Fruit fly (Drosophila melanogaster) whole organism, embryonic: Measurements from ENCODE around the gene CHKov1.

Experiments
- ATbp ChIP-seq: fragments of 200-800 bp; sonication (Bioruptor generic); optimal IDR thresholded peaks from 2 replicates; lab custom pipeline; 2017; ENCODE audit warnings: missing biosample characterization, mild to moderate bottlenecking, missing genetic modification characterization, missing genetic modification reagents
- CG10209 ChIP-seq: fragments of 200-800 bp; sonication (Bioruptor generic); optimal IDR thresholded peaks from 3 replicates; lab custom pipeline; 2017; ENCODE audit warnings: missing biosample characterization, mild to moderate bottlenecking, missing genetic modification characterization, missing genetic modification reagents
- CG10274 ChIP-seq: fragments of 200-800 bp; sonication (Bioruptor generic); optimal IDR thresholded peaks from 3 replicates; lab custom pipeline; 2017; ENCODE audit warnings: missing biosample characterization, mild to moderate bottlenecking, missing genetic modification characterization
- CG11093 ChIP-seq: fragments of 200-800 bp; sonication (Bioruptor generic); IDR thresholded peaks from 3 replicates; pipeline ENCODE4 v1.3.6; 2022; ENCODE audit warnings: missing biosample characterization, missing genetic modification characterization
- CG11504 ChIP-seq: fragments of 200-800 bp; sonication (Bioruptor generic); optimal IDR thresholded peaks from 3 replicates; lab custom pipeline; 2019; ENCODE audit warnings: missing biosample characterization, mild to moderate bottlenecking, missing genetic modification characterization, moderate library complexity
- CG12219 ChIP-seq: fragments of 200-800 bp; sonication (Bioruptor generic); optimal IDR thresholded peaks from 3 replicates; lab custom pipeline; 2018; ENCODE audit warnings: missing biosample characterization, mild to moderate bottlenecking, missing genetic modification characterization
- CG12769 ChIP-seq: fragments of 200-800 bp; sonication (Bioruptor generic); optimal IDR thresholded peaks from 2 replicates; lab custom pipeline; 2019; ENCODE audit warnings: missing biosample characterization, mild to moderate bottlenecking, missing genetic modification characterization, moderate library complexity
- CG17829 ChIP-seq: fragments of 200-800 bp; optimal IDR thresholded peaks from 2 replicates; lab custom pipeline; 2019; ENCODE audit warnings: missing biosample characterization, mild to moderate bottlenecking, missing genetic modification characterization, moderate library complexity
- CG1792 ChIP-seq: fragments of 200-800 bp; sonication (Bioruptor generic); optimal IDR thresholded peaks from 2 replicates; lab custom pipeline; 2016; ENCODE audit warnings: missing biosample characterization, missing genetic modification characterization
- CG1832 ChIP-seq: fragments of 200-800 bp; sonication (Bioruptor generic); optimal IDR thresholded peaks from 2 replicates; lab custom pipeline; 2017; ENCODE audit warnings: missing biosample characterization, mild to moderate bottlenecking, missing genetic modification characterization, inconsistent platforms
- CG3065 ChIP-seq: fragments of 200-800 bp; sonication (Bioruptor generic); optimal IDR thresholded peaks from 2 replicates; lab custom pipeline; 2016; ENCODE audit warnings: missing biosample characterization, missing genetic modification characterization
- CG3163 ChIP-seq: fragments of 200-800 bp; sonication (Bioruptor generic); optimal IDR thresholded peaks from 3 replicates; lab custom pipeline; 2016; ENCODE audit warnings: missing biosample characterization, missing genetic modification characterization
- CG3726 ChIP-seq: fragments of 200-800 bp; sonication (Bioruptor generic); IDR thresholded peaks from 3 replicates; pipeline ENCODE4, ENCODE4 v1.3.6; 2022; ENCODE audit warnings: missing biosample characterization, missing genetic modification characterization
- CG4404 ChIP-seq: fragments of 200-800 bp; sonication (Bioruptor generic); IDR thresholded peaks from 2 replicates; pipeline ENCODE4 v1.3.6; 2022; ENCODE audit warnings: missing biosample characterization, missing genetic modification characterization
- CG7556 ChIP-seq: fragments of 200-800 bp; sonication (Bioruptor generic); optimal IDR thresholded peaks from 2 replicates; lab custom pipeline; 2017; ENCODE audit warnings: missing biosample characterization, mild to moderate bottlenecking, missing genetic modification characterization
- CG9437 ChIP-seq: fragments of 200-800 bp; sonication (Bioruptor generic); optimal IDR thresholded peaks from 2 replicates; lab custom pipeline; 2018; ENCODE audit warnings: missing biosample characterization, mild to moderate bottlenecking, missing genetic modification characterization
- Camta ChIP-seq: fragments of 200-800 bp; sonication (Bioruptor generic); optimal IDR thresholded peaks from 2 replicates; lab custom pipeline; 2016; ENCODE audit warnings: missing biosample characterization, missing genetic modification characterization
- CoRest ChIP-seq: fragments of 200-800 bp; sonication (Bioruptor generic); optimal IDR thresholded peaks from 3 replicates; lab custom pipeline; 2018; ENCODE audit warnings: missing biosample characterization, mild to moderate bottlenecking, missing genetic modification characterization, moderate library complexity
- Dip3 ChIP-seq: fragments of 200-800 bp; sonication (Bioruptor generic); optimal IDR thresholded peaks from 3 replicates; lab custom pipeline; 2016; ENCODE audit warnings: missing biosample characterization, missing genetic modification characterization
- Dp ChIP-seq: fragments of 200-800 bp; sonication (Bioruptor generic); optimal IDR thresholded peaks from 2 replicates; lab custom pipeline; 2018; ENCODE audit warnings: missing biosample characterization, mild to moderate bottlenecking, missing genetic modification characterization, moderate library complexity
- Eip74EF ChIP-seq, 2 experiments: fragments of 200-800 bp in 1 of 2; fragments of >200 bp in 1 of 2; sonication (Bioruptor generic) in 1 of 2; optimal IDR thresholded peaks; 2 replicates each; lab custom pipeline; 2017 to 2019; ENCODE audit warnings: missing biosample characterization in 2 of 2, missing genetic modification characterization in 2 of 2, mild to moderate bottlenecking in 1 of 2, moderate library complexity in 1 of 2
- Gsc ChIP-seq: fragments of 200-800 bp; sonication (Bioruptor generic); IDR thresholded peaks from 2 replicates; pipeline ENCODE4 v1.3.6; 2022; ENCODE audit warnings: missing biosample characterization, missing genetic modification characterization
- Hmr ChIP-seq: fragments of 200-800 bp; sonication (Bioruptor generic); optimal IDR thresholded peaks from 3 replicates; lab custom pipeline; 2017; ENCODE audit warnings: mild to moderate bottlenecking, missing biosample characterization, missing genetic modification reagents, missing genetic modification characterization
- Hmx ChIP-seq: fragments of 200-800 bp; sonication (Bioruptor generic); optimal IDR thresholded peaks from 2 replicates; lab custom pipeline; 2016; ENCODE audit warnings: missing biosample characterization, missing genetic modification characterization
- Mad ChIP-seq: fragments of 200-800 bp; sonication (Bioruptor generic); optimal IDR thresholded peaks from 2 replicates; lab custom pipeline; 2016; ENCODE audit warnings: missing biosample characterization, missing genetic modification characterization
- Max ChIP-seq: fragments of 200-800 bp; sonication (Bioruptor generic); optimal IDR thresholded peaks from 2 replicates; lab custom pipeline; 2016; ENCODE audit warnings: missing biosample characterization, mild to moderate bottlenecking, missing genetic modification characterization
- Meics ChIP-seq: fragments of 200-800 bp; sonication (Bioruptor generic); optimal IDR thresholded peaks from 2 replicates; lab custom pipeline; 2017; ENCODE audit warnings: missing biosample characterization, mild to moderate bottlenecking, missing genetic modification characterization
- Six4 ChIP-seq: fragments of 200-800 bp; sonication (Bioruptor generic); optimal IDR thresholded peaks from 2 replicates; lab custom pipeline; 2016; ENCODE audit warnings: missing biosample characterization, missing genetic modification characterization
- YL-1 ChIP-seq: fragments of 200-800 bp; sonication (Bioruptor generic); optimal IDR thresholded peaks from 3 replicates; lab custom pipeline; 2017; ENCODE audit warnings: missing biosample characterization, mild to moderate bottlenecking, missing genetic modification characterization
- al ChIP-seq: fragments of 200-800 bp; sonication (Bioruptor generic); IDR thresholded peaks from 2 replicates; pipeline ENCODE4 v1.3.6; 2022; ENCODE audit warnings: missing biosample characterization, missing genetic modification characterization
- cato ChIP-seq: fragments of 200-800 bp; sonication (Bioruptor generic); optimal IDR thresholded peaks from 2 replicates; lab custom pipeline; 2016; ENCODE audit warnings: missing biosample characterization, missing genetic modification characterization, borderline replicate concordance
- crp ChIP-seq, 2 experiments: fragments of 200-800 bp; sonication (Bioruptor generic); optimal IDR thresholded peaks; 2 replicates in 1 of 2; 3 replicates in 1 of 2; lab custom pipeline; 2017; ENCODE audit warnings: missing biosample characterization in 2 of 2, missing genetic modification characterization in 2 of 2, mild to moderate bottlenecking in 1 of 2, moderate library complexity in 1 of 2
- dmrt11E ChIP-seq: fragments of 200-800 bp; sonication (Bioruptor generic); optimal IDR thresholded peaks from 3 replicates; lab custom pipeline; 2018; ENCODE audit warnings: missing biosample characterization, mild to moderate bottlenecking, missing genetic modification characterization, moderate library complexity
- emc ChIP-seq: fragments of 200-800 bp; sonication (Bioruptor generic); optimal IDR thresholded peaks from 2 replicates; lab custom pipeline; 2016; ENCODE audit warnings: missing biosample characterization, missing genetic modification characterization
- exex ChIP-seq: fragments of 200-800 bp; sonication (Bioruptor generic); optimal IDR thresholded peaks from 4 replicates; lab custom pipeline; 2018; ENCODE audit warnings: missing biosample characterization, mild to moderate bottlenecking, missing genetic modification characterization, moderate library complexity
- eyg ChIP-seq: fragments of 200-800 bp; sonication (Bioruptor generic); optimal IDR thresholded peaks from 3 replicates; lab custom pipeline; 2016; ENCODE audit warnings: missing biosample characterization, missing genetic modification characterization
- h ChIP-seq: fragments of >200 bp; optimal IDR thresholded peaks from 2 replicates; lab custom pipeline; 2017
- jumu ChIP-seq: fragments of 200-800 bp; sonication (Bioruptor generic); optimal IDR thresholded peaks from 3 replicates; lab custom pipeline; 2016; ENCODE audit warnings: missing biosample characterization, missing genetic modification characterization
- kni ChIP-seq: fragments of 200-800 bp; sonication (Bioruptor generic); optimal IDR thresholded peaks from 3 replicates; lab custom pipeline; 2017; ENCODE audit warnings: mild to moderate bottlenecking, missing biosample characterization, missing genetic modification reagents, missing genetic modification characterization
- lab ChIP-seq: fragments of 200-800 bp; sonication (Bioruptor generic); optimal IDR thresholded peaks from 3 replicates; lab custom pipeline; 2017; ENCODE audit warnings: missing biosample characterization, missing genetic modification characterization, mild to moderate bottlenecking, moderate library complexity, missing genetic modification reagents
- lov ChIP-seq, 2 experiments: fragments of 200-800 bp in 1 of 2; fragments of >200 bp in 1 of 2; sonication (Bioruptor generic) in 1 of 2; IDR thresholded peaks in 1 of 2; optimal IDR thresholded peaks in 1 of 2; 2 replicates in 1 of 2; 3 replicates in 1 of 2; pipeline versions ENCODE4 v1.3.6 to Lab custom; 2017 to 2022; ENCODE audit warnings: missing biosample characterization in 1 of 2, missing genetic modification characterization in 1 of 2
- nom ChIP-seq: fragments of 200-800 bp; sonication (Bioruptor generic); optimal IDR thresholded peaks from 2 replicates; lab custom pipeline; 2017; ENCODE audit warnings: missing biosample characterization, missing genetic modification characterization, mild to moderate bottlenecking, moderate library complexity, missing genetic modification reagents
- onecut ChIP-seq: fragments of 200-800 bp; sonication (Bioruptor generic); IDR thresholded peaks from 2 replicates; pipeline ENCODE4 v1.3.6; 2022; ENCODE audit warnings: missing biosample characterization, missing genetic modification characterization
- rib ChIP-seq: fragments of 200-800 bp; sonication (Bioruptor generic); IDR thresholded peaks from 2 replicates; pipeline ENCODE4 v1.3.6; 2022; ENCODE audit warnings: missing biosample characterization, missing genetic modification characterization
- row ChIP-seq: fragments of 200-800 bp; sonication (Bioruptor generic); IDR thresholded peaks from 3 replicates; pipeline ENCODE4 v1.3.6; 2022; ENCODE audit warnings: missing biosample characterization, missing genetic modification characterization
- sens ChIP-seq: fragments of 200-800 bp; sonication (Bioruptor generic); peaks from one replicate; lab custom pipeline; 2016; ENCODE audit warnings: missing biosample characterization, missing genetic modification characterization
- sens-2 ChIP-seq: fragments of 200-800 bp; sonication (Bioruptor generic); IDR thresholded peaks from 2 replicates; pipeline ENCODE4 v1.3.6; 2022; ENCODE audit warnings: missing biosample characterization, missing genetic modification characterization
- stc ChIP-seq: fragments of 200-800 bp; sonication (Bioruptor generic); IDR thresholded peaks from 2 replicates; pipeline ENCODE4 v1.3.6; 2022; ENCODE audit warnings: missing biosample characterization, missing genetic modification characterization
- tll ChIP-seq, 2 experiments: fragments of 200-800 bp in 1 of 2; fragments of >200 bp in 1 of 2; sonication (Bioruptor generic) in 1 of 2; optimal IDR thresholded peaks; 2 replicates each; lab custom pipeline; 2017 to 2019; ENCODE audit warnings: missing biosample characterization in 2 of 2, missing genetic modification characterization in 2 of 2, mild to moderate bottlenecking in 1 of 2, moderate library complexity in 1 of 2
- tna ChIP-seq: fragments of 200-800 bp; sonication (Bioruptor generic); IDR thresholded peaks from 2 replicates; pipeline ENCODE4 v1.3.6; 2022; ENCODE audit warnings: missing biosample characterization, missing genetic modification characterization; ENCODE audit not compliant: partially characterized antibody
- zen2 ChIP-seq: fragments of 200-800 bp; sonication (Bioruptor generic); IDR thresholded peaks from 3 replicates; pipeline ENCODE4 v1.3.6; 2022; ENCODE audit warnings: missing biosample characterization, missing genetic modification characterization; ENCODE audit not compliant: partially characterized antibody

The CHKov1 gene

DNA sequence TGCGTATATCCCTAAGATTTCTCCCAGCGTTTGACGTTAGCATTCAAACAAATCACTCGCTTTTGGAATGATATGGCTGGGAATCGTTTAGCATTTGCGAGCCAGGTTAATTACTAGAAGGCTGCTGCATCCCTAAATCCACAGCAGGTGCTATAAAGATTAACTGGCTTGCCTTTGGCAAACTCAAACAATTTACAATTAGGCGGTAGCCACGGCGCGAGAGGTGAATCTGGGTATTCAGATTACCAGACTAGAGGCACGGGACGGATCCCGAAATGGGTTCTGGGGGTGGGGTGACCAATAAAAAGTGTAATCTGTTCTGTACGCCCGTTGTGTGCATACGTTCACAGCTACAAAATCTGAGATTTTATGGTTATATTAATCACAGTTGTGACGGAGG lies 48.0 kb downstream of the CHKov1 start, which contains the start of gene CG11892 (continued):
- TF ChIP-seq CG3726 (no peak), Camta (no peak), CG12219 (no peak), Six4 (no peak), h (lab: Kevin White, UChicago) (no peak), CG7556 (GFP tag; lab: Kevin White, UChicago) (no peak), rib (GFP tag; lab: Robert Waterston, UW) (no peak), Gsc (GFP tag; lab: Robert Waterston, UW) (no peak), row (GFP tag; lab: Robert Waterston, UW) (no peak), CG3163 (GFP tag; lab: Kevin White, UChicago) (no peak), zen2 (GFP tag; lab: Robert Waterston, UW) (no peak), CG1792 (GFP tag; lab: Kevin White, UChicago) (no peak), jumu (GFP tag; lab: Kevin White, UChicago) (no peak), tll (GFP tag; optimal IDR thresholded peaks at IDR 0.05; lab: Kevin White, UChicago) (no peak), Dip3 (GFP tag; lab: Kevin White, UChicago) (no peak), cato (GFP tag; lab: Kevin White, UChicago) (no peak), kni (GFP tag; lab: Kevin White, UChicago) (no peak), dmrt11E (tag; lab: Kevin White, UChicago) (no peak), onecut (GFP tag; lab: Robert Waterston, UW) (no peak; the same call in 1 of the 2 replicates), lov (optimal IDR thresholded peaks at IDR 0.05; lab: Kevin White, UChicago) (no peak), lov (GFP tag; IDR thresholded peaks at IDR 0.05; lab: Robert Waterston, UW) (no peak), nom (GFP tag; lab: Kevin White, UChicago) (no peak), Hmr (GFP tag; lab: Kevin White, UChicago) (peak; percentile 73), sens-2 (GFP tag; lab: Robert Waterston, UW) (no peak), CG11504 (tag; lab: Kevin White, UChicago) (no peak), Mad (no peak), emc (no peak), Eip74EF (GFP tag; optimal IDR thresholded peaks at IDR 0.05; lab: Kevin White, UChicago) (no peak), CG10274 (no peak), lab (peak; percentile 83), sens (GFP tag; lab: Kevin White, UChicago) (no peak), CG11093 (GFP tag; lab: Robert Waterston, UW) (no peak), CG3065 (GFP tag; lab: Kevin White, UChicago) (no peak), Meics (GFP tag; lab: Kevin White, UChicago) (peak; percentile 55), CG17829 (tag; lab: Kevin White, UChicago) (no peak), CoRest (tag; lab: Kevin White, UChicago) (no peak), Dp (GFP tag; lab: Kevin White, UChicago) (no peak), CG10209 (peak; percentile 26), exex (tag; lab: Kevin White, UChicago) (peak; percentile 15), CG1832 (GFP tag; lab: Kevin White, UChicago) (no peak), YL-1 (GFP tag; lab: Kevin White, UChicago) (peak; percentile 6), al (GFP tag; lab: Robert Waterston, UW) (no peak), CG12769 (tag; lab: Kevin White, UChicago) (peak; percentile 87), Max (no peak), CG9437 (GFP tag; lab: Kevin White, UChicago) (no peak), stc (GFP tag; lab: Robert Waterston, UW) (no peak), eyg (no peak), ATbp (GFP tag; lab: Kevin White, UChicago) (peak; percentile 82), tna (no peak), Hmx (no peak), crp (GFP tag; optimal IDR thresholded peaks at IDR 0.05; lab: Kevin White, UChicago) (no peak), CG4404 (GFP tag; lab: Robert Waterston, UW) (no peak)
